Fruit fly (Drosophila melanogaster) S2 (cell line): ENCODE data around the gene Dlip2.

Source experiments
- CG8478 ChIP-seq: fragments of >200 bp; optimal IDR thresholded peaks from 2 replicates; lab custom pipeline; 2018
- CTCF ChIP-seq, 2 experiments: fragments of >200 bp; optimal IDR thresholded peaks; 2 replicates each; lab custom pipeline; 2018

The Dlip2 gene

DNA sequence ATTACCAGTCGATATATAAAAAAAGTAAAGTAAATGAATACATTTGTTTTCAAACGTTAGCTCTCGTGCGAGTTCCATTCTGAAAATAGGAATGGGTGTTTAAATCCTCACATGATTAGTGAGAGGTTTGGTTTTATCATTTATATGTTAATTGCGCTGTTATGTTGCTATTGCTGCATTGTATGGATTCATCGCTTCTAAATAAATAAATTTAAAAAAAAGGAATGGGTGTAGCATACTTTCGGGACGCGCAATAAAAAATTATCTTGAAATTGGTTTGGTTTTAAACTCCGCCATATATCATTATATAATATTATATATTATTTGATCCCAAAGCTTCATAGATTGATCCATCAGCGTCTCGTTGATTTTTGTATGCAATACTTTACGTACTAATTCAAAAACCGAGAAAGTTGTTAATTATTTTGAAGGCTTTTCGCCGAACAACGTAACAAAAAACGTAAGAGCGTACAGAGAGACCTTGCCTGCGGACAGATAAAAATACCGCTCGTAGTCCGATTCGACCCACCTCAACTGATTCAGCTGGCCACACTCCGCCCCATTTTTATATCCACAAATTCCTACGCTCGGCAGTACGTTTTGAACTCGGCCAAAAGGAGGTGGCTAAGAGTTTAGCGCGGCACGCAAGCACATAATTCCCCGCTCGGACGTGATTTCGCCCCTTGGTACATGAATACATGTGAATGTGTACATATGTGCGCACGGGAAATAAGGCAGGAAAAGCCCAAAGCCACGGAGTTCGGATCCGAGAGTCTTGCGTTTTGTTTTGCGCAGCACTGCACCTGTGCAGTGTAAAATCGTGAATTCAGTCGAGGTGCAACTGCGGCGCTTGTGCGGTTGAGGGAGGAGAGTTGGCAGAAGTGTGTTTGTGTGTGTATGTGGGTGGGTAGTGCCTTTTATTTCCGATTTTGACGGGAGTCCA, 13.8 kb upstream of the Dlip2 start, which contains the start of gene smash:
Gene smash (plus strand): TSS at position 589 of the 943 bp plus-strand sequence.
- TF ChIP-seq CG8478: no peak
- TF ChIP-seq CTCF (optimal IDR thresholded peaks at IDR 0.05; lab: Kevin White, UChicago): peak; percentile 22 to 25

- TF ChIP-seq CTCF (optimal IDR thresholded peaks at IDR 0.05; lab: Kevin White, UChicago): no peak
- no peak for TF ChIP-seq CG8478
These were observed 9.3 kb upstream of the Dlip2 start, which contains the start of gene spartin for dm6 chr3R:4654557-4655273. spartin (plus strand) TSS chr3R:4654800.

- TF ChIP-seq CG8478 (no peak), CTCF (optimal IDR thresholded peaks at IDR 0.05; lab: Kevin White, UChicago) (no peak)
These were observed 4.5 kb upstream of the Dlip2 start for dm6 chr3R:4649880-4650493.

- TF ChIP-seq CTCF (optimal IDR thresholded peaks at IDR 0.05; lab: Kevin White, UChicago) (peak in 1 of 2 experiments; percentile 55), CG8478 (no peak)
These were observed 3.8 kb upstream of the Dlip2 start, which contains the start of gene Karybeta3 for dm6 chr3R:4649126-4649811. Karybeta3 (plus strand) TSS chr3R:4649176.

- TF ChIP-seq CG8478: no peak
- TF ChIP-seq CTCF (optimal IDR thresholded peaks at IDR 0.05; lab: Kevin White, UChicago): no peak
These were observed 3.8 kb downstream of the Dlip2 start, which contains the start of the genes CG9775, MED31 and slx1 for dm6 chr3R:4641616-4642102. CG9775 (minus strand) TSS chr3R:4641838. MED31 (plus strand) TSS chr3R:4641963. slx1 (plus strand) TSS chr3R:4641963.

- no peak for TF ChIP-seq CTCF (optimal IDR thresholded peaks at IDR 0.05; lab: Kevin White, UChicago)
- no peak for TF ChIP-seq CG8478
These were observed 4.2 kb downstream of the Dlip2 start for dm6 chr3R:4641254-4641573.

dm6 chr3R:4640546-4641253, 4.8 kb downstream of the Dlip2 start:
- TF ChIP-seq CTCF (optimal IDR thresholded peaks at IDR 0.05; lab: Kevin White, UChicago) (no peak), CG8478 (no peak)

DNA sequence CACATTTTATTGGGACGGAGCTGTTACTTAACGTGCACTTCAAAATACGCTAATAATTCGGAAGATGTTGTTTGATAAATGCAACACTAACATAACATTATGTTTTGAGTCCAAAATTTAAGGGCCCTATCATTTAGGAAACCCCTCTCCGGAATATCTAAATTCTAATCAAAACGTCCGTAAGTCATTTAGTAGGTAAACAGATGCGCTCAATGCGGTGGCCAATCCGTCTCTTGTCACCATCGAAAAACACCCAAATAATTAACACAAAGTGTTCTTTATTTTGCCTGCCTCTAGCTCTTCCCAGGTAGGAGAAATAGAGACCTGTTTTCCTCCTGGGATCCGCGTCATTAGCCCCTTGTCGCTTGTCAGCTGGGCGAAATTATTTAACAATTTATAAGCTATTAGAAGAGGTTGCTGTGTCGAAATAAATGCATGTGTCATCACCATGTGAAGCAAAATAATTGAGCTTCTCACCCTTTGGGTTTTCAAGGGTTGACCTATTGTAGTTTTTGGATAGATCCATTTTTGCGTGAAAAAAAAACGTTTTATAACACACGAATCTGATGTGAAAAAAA, 11.0 kb downstream of the Dlip2 start:
- TF ChIP-seq CG8478 (no peak), CTCF (optimal IDR thresholded peaks at IDR 0.05; lab: Kevin White, UChicago) (no peak)

DNA sequence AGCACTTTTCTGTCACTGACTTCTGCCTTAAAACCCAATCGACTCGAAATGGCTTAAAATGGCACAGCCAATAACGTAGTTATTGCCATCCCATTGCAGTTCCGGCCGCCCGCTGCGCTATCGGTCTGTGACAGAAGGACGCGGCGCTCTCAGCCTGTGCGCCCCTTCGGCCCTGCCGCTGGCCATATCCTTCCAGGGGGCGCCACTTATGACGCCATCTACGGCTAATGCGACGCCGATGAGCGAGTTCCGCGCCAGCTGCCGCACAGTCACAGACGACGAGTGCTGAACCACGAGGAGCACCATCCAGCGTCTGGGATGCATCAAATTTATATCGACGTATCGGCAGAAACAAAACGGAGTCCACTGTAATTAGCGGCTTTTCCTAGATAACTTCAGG, 12.8 kb downstream of the Dlip2 start:
- TF ChIP-seq CTCF (optimal IDR thresholded peaks at IDR 0.05; lab: Kevin White, UChicago) (peak; percentile 59 to 76), CG8478 (no peak)

DNA sequence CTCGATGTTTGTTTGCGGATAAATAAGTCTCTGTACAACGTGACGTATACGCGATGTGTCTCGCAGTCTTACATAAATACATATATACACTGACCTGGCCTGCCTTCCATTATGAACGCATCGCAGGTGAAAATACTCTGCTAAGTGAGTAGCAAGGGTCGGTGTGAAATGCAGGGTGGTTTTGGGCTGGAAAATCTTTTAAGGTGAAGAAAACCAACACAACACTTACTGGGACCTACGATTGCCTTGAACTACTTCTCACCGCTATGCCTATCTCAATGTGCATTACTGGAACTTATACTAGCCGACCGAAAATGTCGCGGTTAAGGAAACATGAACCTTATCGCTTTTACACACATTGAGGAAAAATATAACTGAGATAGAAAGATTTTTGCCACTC, 29.3 kb downstream of the Dlip2 start:
- TF ChIP-seq CG8478: no peak
- no peak for TF ChIP-seq CTCF (optimal IDR thresholded peaks at IDR 0.05; lab: Kevin White, UChicago)

DNA sequence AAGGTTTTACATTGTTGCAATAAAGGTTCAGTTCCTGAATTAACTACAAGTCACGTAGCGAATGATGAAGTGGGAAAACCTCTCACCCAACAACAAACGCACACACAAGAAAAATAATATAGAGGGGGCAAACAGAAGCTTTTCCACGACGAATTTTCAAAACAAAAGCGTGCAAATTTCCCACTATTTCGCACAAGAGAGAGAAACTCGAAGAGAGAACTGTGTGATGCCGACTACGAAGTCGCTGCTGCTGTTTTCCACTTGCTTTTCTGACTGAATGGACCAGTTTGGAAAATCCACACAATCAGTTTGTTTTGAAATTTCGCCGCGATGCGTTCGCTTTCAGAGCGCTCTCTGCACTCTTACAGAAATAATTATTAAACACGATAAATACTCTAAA, 32.9 kb downstream of the Dlip2 start, which contains the start of gene 5-HT2A:
Gene 5-HT2A (plus strand): TSS at position 301 of the 400 bp plus-strand sequence.
- TF ChIP-seq CG8478 (no peak), CTCF (optimal IDR thresholded peaks at IDR 0.05; lab: Kevin White, UChicago) (no peak)

dm6 chr3R:4601887-4602531, 43.4 kb downstream of the Dlip2 start:
- TF ChIP-seq CG8478 (no peak), CTCF (optimal IDR thresholded peaks at IDR 0.05; lab: Kevin White, UChicago) (no peak)

DNA sequence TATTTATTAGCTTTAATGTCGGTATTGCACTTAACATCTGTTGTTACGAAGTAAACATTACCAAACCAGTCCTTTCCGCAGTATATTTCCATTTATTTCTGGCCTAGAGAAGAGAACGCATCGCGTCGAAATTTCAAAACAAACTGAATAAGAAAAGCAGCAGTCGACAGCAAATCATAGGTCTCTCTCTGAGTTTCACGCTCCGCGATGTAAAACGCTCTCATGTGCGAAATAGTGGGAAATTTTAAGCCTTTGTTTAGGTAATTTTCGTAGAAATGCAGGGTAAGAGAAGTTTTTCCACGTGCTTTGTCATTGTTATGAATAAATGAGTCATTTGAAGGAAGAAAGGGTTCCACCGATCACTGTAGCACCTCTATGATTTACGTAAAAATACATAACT, 45.8 kb downstream of the Dlip2 start:
- TF ChIP-seq CG8478 (no peak), CTCF (optimal IDR thresholded peaks at IDR 0.05; lab: Kevin White, UChicago) (no peak)
